Worm (Caenorhabditis elegans) whole organism, L2 larva: Measurements from ENCODE around the gene fbxc-47.

Source experiments
- ama-1 ChIP-seq: fragments of 150-350 bp; optimal IDR thresholded peaks from 2 replicates; lab custom pipeline; 2018; ENCODE audit warnings: inconsistent platforms
- egl-27 ChIP-seq: sonication (generic microtip); optimal IDR thresholded peaks from 3 replicates; lab custom pipeline; 2017; ENCODE audit warnings: missing biosample characterization, missing genetic modification reagents, missing genetic modification characterization
- elt-3 ChIP-seq: sonication (generic microtip); optimal IDR thresholded peaks from 2 replicates; lab custom pipeline; 2017; ENCODE audit warnings: missing biosample characterization, missing genetic modification characterization

DNA sequence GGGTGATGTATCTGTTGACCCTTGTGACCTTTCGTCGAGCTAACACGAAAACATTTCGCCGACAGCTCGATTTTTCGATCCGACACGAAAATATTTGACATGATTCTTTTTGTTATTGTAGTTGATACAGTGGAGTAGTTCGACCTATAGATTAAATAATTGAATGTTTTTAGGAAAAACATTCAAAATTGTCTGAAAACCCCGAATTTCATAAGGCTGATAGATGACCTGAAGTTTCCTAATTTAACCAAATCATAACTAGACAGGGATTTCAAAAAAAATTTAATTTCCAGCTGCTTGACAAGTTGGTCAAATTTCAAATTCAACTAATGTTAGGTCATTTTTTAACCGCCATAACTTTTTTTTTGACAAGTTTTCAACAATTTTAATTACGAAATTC lies 29.7 kb downstream of the fbxc-47 start, which contains the start of gene cal-3:
- no peak for TF ChIP-seq ama-1 (lab: Kevin White, UChicago)
- TF ChIP-seq egl-27 (tag; lab: Kevin White, UChicago): no peak
- no peak for TF ChIP-seq elt-3 (tag; lab: Kevin White, UChicago)
